Worm (Caenorhabditis elegans) whole organism, mixed stage, embryonic: ENCODE results near the gene idpb-5.

Source experiments
- blmp-1 ChIP-seq: fragments of 150-350 bp; optimal IDR thresholded peaks from 2 replicates; lab custom pipeline; 2014; ENCODE audit warnings: missing biosample characterization, missing genetic modification characterization
- mls-2 ChIP-seq: sonication (generic microtip); optimal IDR thresholded peaks from 2 replicates; lab custom pipeline; 2016; ENCODE audit warnings: mild to moderate bottlenecking, missing genetic modification characterization, moderate library complexity, missing compliant biosample characterization
- nhr-28 ChIP-seq: fragments of 150-350 bp; optimal IDR thresholded peaks from 2 replicates; lab custom pipeline; 2014; ENCODE audit warnings: missing biosample characterization, missing genetic modification characterization
- unc-39 ChIP-seq: fragments of 150-350 bp; optimal IDR thresholded peaks from 2 replicates; lab custom pipeline; 2014; ENCODE audit warnings: missing biosample characterization, missing genetic modification characterization
- unc-62 ChIP-seq: fragments of 150-350 bp; optimal IDR thresholded peaks from 2 replicates; lab custom pipeline; 2014; ENCODE audit warnings: missing biosample characterization, missing genetic modification reagents, missing genetic modification characterization
- ztf-11 ChIP-seq: fragments of 150-350 bp; optimal IDR thresholded peaks from 2 replicates; lab custom pipeline; 2014; ENCODE audit warnings: missing biosample characterization, missing genetic modification characterization

DNA sequence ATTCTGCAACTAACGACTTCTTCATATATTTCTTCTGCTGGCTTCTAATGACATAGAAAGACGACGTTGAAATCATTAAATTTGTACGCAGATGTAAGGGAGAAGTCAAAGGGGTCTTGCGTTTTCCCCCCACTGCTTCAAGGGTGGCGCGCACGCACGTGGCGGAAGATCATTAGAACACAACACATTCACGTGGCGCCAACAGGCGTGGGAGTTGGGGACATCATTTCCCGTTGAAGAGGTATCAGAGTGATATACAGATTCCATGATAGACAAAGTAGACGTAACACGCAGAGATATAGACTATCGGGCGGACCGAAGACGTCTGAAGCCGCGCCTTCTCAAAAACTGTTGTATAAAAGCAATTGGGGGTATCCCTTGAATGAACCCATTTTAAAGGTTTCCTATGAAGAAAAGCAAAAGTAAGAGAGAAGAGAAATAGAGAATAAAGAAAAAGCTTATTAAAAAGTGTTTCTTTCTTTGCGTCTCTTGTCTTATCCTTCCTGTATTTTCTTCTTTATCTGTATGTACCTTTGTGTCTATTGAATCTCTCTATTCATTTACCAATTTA, 40.0 kb upstream of the idpb-5 start:
- TF ChIP-seq unc-62 (GFP tag; lab: Kevin White, UChicago), result no peak
- no peak for TF ChIP-seq ztf-11
- no peak for TF ChIP-seq blmp-1 (tag; lab: Kevin White, UChicago)
- TF ChIP-seq unc-39 (tag; lab: Kevin White, UChicago), result no peak
- no peak for TF ChIP-seq mls-2 (tag; lab: Kevin White, UChicago)
- no peak for TF ChIP-seq nhr-28 (tag; lab: Kevin White, UChicago)
